Fruit fly (Drosophila melanogaster) whole organism, embryonic: ENCODE results near the gene CG7320.

Experiments used
- Adf1 ChIP-seq: fragments of 200-800 bp; sonication (Bioruptor generic); IDR thresholded peaks from 2 replicates; pipeline ENCODE4 v1.3.6; 2022; ENCODE audit warnings: missing biosample characterization, missing genetic modification characterization
- Atf-2 ChIP-seq: fragments of 200-800 bp; sonication (Bioruptor generic); optimal IDR thresholded peaks from 2 replicates; lab custom pipeline; 2016; ENCODE audit warnings: missing biosample characterization, missing genetic modification characterization
- Atf6 ChIP-seq: fragments of 200-800 bp; sonication (Bioruptor generic); IDR thresholded peaks from 2 replicates; pipeline ENCODE4 v1.3.6; 2022; ENCODE audit warnings: missing biosample characterization, missing genetic modification characterization
- BtbVII ChIP-seq: fragments of 200-800 bp; sonication (Bioruptor generic); optimal IDR thresholded peaks from 3 replicates; lab custom pipeline; 2017; ENCODE audit warnings: missing biosample characterization, mild to moderate bottlenecking, missing genetic modification characterization
- CG10654 ChIP-seq: fragments of 200-800 bp; sonication (Bioruptor generic); optimal IDR thresholded peaks from 2 replicates; lab custom pipeline; 2016; ENCODE audit warnings: missing biosample characterization, missing genetic modification characterization
- CG11085 ChIP-seq: fragments of 200-800 bp; sonication (Bioruptor generic); IDR thresholded peaks from 2 replicates; pipeline ENCODE4 v1.3.6; 2022; ENCODE audit warnings: missing biosample characterization, missing genetic modification characterization
- CG12391 ChIP-seq: fragments of 200-800 bp; sonication (Bioruptor generic); optimal IDR thresholded peaks from 3 replicates; lab custom pipeline; 2018; ENCODE audit warnings: missing biosample characterization, mild to moderate bottlenecking, missing genetic modification characterization, moderate library complexity
- CG14050 ChIP-seq: fragments of 200-800 bp; sonication (Bioruptor generic); IDR thresholded peaks from 3 replicates; pipeline ENCODE4 v1.3.6; 2022; ENCODE audit warnings: missing biosample characterization, missing genetic modification characterization
- CG14860 ChIP-seq: fragments of 200-800 bp; sonication (Bioruptor generic); IDR thresholded peaks from 3 replicates; pipeline ENCODE4 v1.3.6; 2022; ENCODE audit warnings: missing biosample characterization, missing genetic modification characterization; ENCODE audit not compliant: partially characterized antibody
- CG1602 ChIP-seq: fragments of 200-800 bp; sonication (Bioruptor generic); optimal IDR thresholded peaks from 3 replicates; lab custom pipeline; 2016; ENCODE audit warnings: missing biosample characterization, missing genetic modification characterization
- CG17186 ChIP-seq: fragments of 200-800 bp; sonication (Bioruptor generic); optimal IDR thresholded peaks from 3 replicates; lab custom pipeline; 2017; ENCODE audit warnings: missing biosample characterization, missing genetic modification reagents, missing genetic modification characterization
- CG17568 ChIP-seq: fragments of 200-800 bp; sonication (Bioruptor generic); optimal IDR thresholded peaks from 2 replicates; lab custom pipeline; 2018; ENCODE audit warnings: missing biosample characterization, mild to moderate bottlenecking, missing genetic modification characterization, moderate library complexity
- CG18599 ChIP-seq: fragments of 200-800 bp; sonication (Bioruptor generic); optimal IDR thresholded peaks from 3 replicates; lab custom pipeline; 2017; ENCODE audit warnings: missing biosample characterization, missing genetic modification characterization, mild to moderate bottlenecking, moderate library complexity, missing genetic modification reagents
- CG2120 ChIP-seq: fragments of 200-800 bp; sonication (Bioruptor generic); optimal IDR thresholded peaks from 3 replicates; lab custom pipeline; 2016; ENCODE audit warnings: missing biosample characterization, missing genetic modification characterization
- CG30020 ChIP-seq: fragments of 200-800 bp; optimal IDR thresholded peaks from 2 replicates; lab custom pipeline; 2019; ENCODE audit warnings: missing biosample characterization, mild to moderate bottlenecking, missing genetic modification characterization, moderate library complexity
- CG31388 ChIP-seq: fragments of 200-800 bp; sonication (Bioruptor generic); optimal IDR thresholded peaks from 2 replicates; lab custom pipeline; 2016; ENCODE audit warnings: missing biosample characterization, missing genetic modification characterization
- CG3163 ChIP-seq: fragments of 200-800 bp; sonication (Bioruptor generic); optimal IDR thresholded peaks from 3 replicates; lab custom pipeline; 2016; ENCODE audit warnings: missing biosample characterization, missing genetic modification characterization
- CG32767 ChIP-seq: fragments of 200-800 bp; sonication (Bioruptor generic); IDR thresholded peaks from 2 replicates; pipeline ENCODE4 v1.3.6; 2022; ENCODE audit warnings: missing biosample characterization, missing genetic modification characterization
- CG33213 ChIP-seq: fragments of 200-800 bp; sonication (Bioruptor generic); optimal IDR thresholded peaks from 3 replicates; lab custom pipeline; 2016; ENCODE audit warnings: missing biosample characterization, missing genetic modification characterization
- CG4707 ChIP-seq: fragments of 200-800 bp; sonication (Bioruptor generic); optimal IDR thresholded peaks from 2 replicates; lab custom pipeline; 2018; ENCODE audit warnings: missing biosample characterization, mild to moderate bottlenecking, missing genetic modification characterization, moderate library complexity
- CG5180 ChIP-seq: fragments of 200-800 bp; sonication (Bioruptor generic); optimal IDR thresholded peaks from 3 replicates; lab custom pipeline; 2017; ENCODE audit warnings: missing biosample characterization, missing genetic modification characterization, mild to moderate bottlenecking, moderate library complexity, missing genetic modification reagents
- CG6654 ChIP-seq: fragments of 200-800 bp; sonication (Bioruptor generic); optimal IDR thresholded peaks from 2 replicates; lab custom pipeline; 2017; ENCODE audit warnings: missing biosample characterization, mild to moderate bottlenecking, missing genetic modification characterization
- CG6689 ChIP-seq: fragments of 200-800 bp; sonication (Bioruptor generic); IDR thresholded peaks from 2 replicates; pipeline ENCODE4 v1.3.6; 2022; ENCODE audit warnings: missing biosample characterization, missing genetic modification characterization
- CG8924 ChIP-seq: fragments of 200-800 bp; optimal IDR thresholded peaks from 3 replicates; lab custom pipeline; 2019; ENCODE audit warnings: missing biosample characterization, mild to moderate bottlenecking, missing genetic modification characterization, moderate library complexity
- CoRest ChIP-seq: fragments of 200-800 bp; sonication (Bioruptor generic); optimal IDR thresholded peaks from 3 replicates; lab custom pipeline; 2018; ENCODE audit warnings: missing biosample characterization, mild to moderate bottlenecking, missing genetic modification characterization, moderate library complexity
- D19A ChIP-seq: fragments of 200-800 bp; optimal IDR thresholded peaks from 3 replicates; lab custom pipeline; 2019; ENCODE audit warnings: missing biosample characterization, mild to moderate bottlenecking, missing genetic modification characterization, moderate library complexity
- Dll ChIP-seq: fragments of 200-800 bp; sonication (Bioruptor generic); IDR thresholded peaks from 4 replicates; pipeline ENCODE4 v1.3.6; 2022; ENCODE audit warnings: missing biosample characterization, missing genetic modification characterization; ENCODE audit not compliant: partially characterized antibody
- Gsc ChIP-seq: fragments of 200-800 bp; sonication (Bioruptor generic); IDR thresholded peaks from 2 replicates; pipeline ENCODE4 v1.3.6; 2022; ENCODE audit warnings: missing biosample characterization, missing genetic modification characterization
- HHEX ChIP-seq: fragments of 200-800 bp; sonication (Bioruptor generic); optimal IDR thresholded peaks from 3 replicates; lab custom pipeline; 2017; ENCODE audit warnings: missing biosample characterization, mild to moderate bottlenecking, missing genetic modification characterization, missing genetic modification reagents
- Meics ChIP-seq: fragments of 200-800 bp; sonication (Bioruptor generic); optimal IDR thresholded peaks from 2 replicates; lab custom pipeline; 2017; ENCODE audit warnings: missing biosample characterization, mild to moderate bottlenecking, missing genetic modification characterization
- NfI ChIP-seq: fragments of 200-800 bp; sonication (Bioruptor generic); optimal IDR thresholded peaks from 3 replicates; lab custom pipeline; 2018; ENCODE audit warnings: missing biosample characterization, mild to moderate bottlenecking, missing genetic modification characterization, moderate library complexity
- Ravus ChIP-seq: fragments of 200-800 bp; sonication (Bioruptor generic); IDR thresholded peaks from 2 replicates; pipeline ENCODE4 v1.3.6; 2022; ENCODE audit warnings: missing biosample characterization, missing genetic modification characterization
- Scr ChIP-seq: fragments of 200-800 bp; sonication (Bioruptor generic); IDR thresholded peaks from 2 replicates; pipeline ENCODE4 v1.3.6; 2022; ENCODE audit warnings: missing biosample characterization, missing genetic modification characterization; ENCODE audit not compliant: partially characterized antibody
- Side ChIP-seq: fragments of 200-800 bp; sonication (Bioruptor generic); optimal IDR thresholded peaks from 2 replicates; lab custom pipeline; 2016; ENCODE audit warnings: missing biosample characterization, missing genetic modification characterization
- Sox100B ChIP-seq: fragments of 200-800 bp; sonication (Bioruptor generic); optimal IDR thresholded peaks from 3 replicates; lab custom pipeline; 2018; ENCODE audit warnings: missing biosample characterization, mild to moderate bottlenecking, missing genetic modification characterization
- Sry-δ ChIP-seq: fragments of 200-800 bp; sonication (Bioruptor generic); optimal IDR thresholded peaks from 2 replicates; lab custom pipeline; 2016; ENCODE audit warnings: missing biosample characterization, missing genetic modification characterization
- TFAM ChIP-seq: fragments of 200-800 bp; sonication (Bioruptor generic); optimal IDR thresholded peaks from 2 replicates; lab custom pipeline; 2017; ENCODE audit warnings: missing biosample characterization, missing genetic modification characterization, inconsistent platforms
- crp ChIP-seq, 2 experiments: fragments of 200-800 bp; sonication (Bioruptor generic); optimal IDR thresholded peaks; 2 replicates in 1 of 2; 3 replicates in 1 of 2; lab custom pipeline; 2017; ENCODE audit warnings: missing biosample characterization in 2 of 2, missing genetic modification characterization in 2 of 2, mild to moderate bottlenecking in 1 of 2, moderate library complexity in 1 of 2
- fu2 ChIP-seq: fragments of 200-800 bp; sonication (Bioruptor generic); optimal IDR thresholded peaks from 2 replicates; lab custom pipeline; 2016; ENCODE audit warnings: missing biosample characterization, missing genetic modification characterization
- mam ChIP-seq: fragments of 200-800 bp; sonication (Bioruptor generic); optimal IDR thresholded peaks from 3 replicates; lab custom pipeline; 2016; ENCODE audit warnings: missing biosample characterization, missing genetic modification characterization
- nau ChIP-seq: fragments of 200-800 bp; sonication (Bioruptor generic); optimal IDR thresholded peaks from 3 replicates; lab custom pipeline; 2017; ENCODE audit warnings: missing biosample characterization, mild to moderate bottlenecking, missing genetic modification characterization, missing genetic modification reagents
- org-1 ChIP-seq: fragments of 200-800 bp; sonication (Bioruptor generic); optimal IDR thresholded peaks from 2 replicates; lab custom pipeline; 2017; ENCODE audit warnings: missing biosample characterization, missing genetic modification characterization
- repo ChIP-seq: fragments of 200-800 bp; sonication (Bioruptor generic); optimal IDR thresholded peaks from 2 replicates; lab custom pipeline; 2016; ENCODE audit warnings: missing biosample characterization, missing genetic modification characterization
- schlank ChIP-seq: fragments of 200-800 bp; sonication (Bioruptor generic); optimal IDR thresholded peaks from 2 replicates; lab custom pipeline; 2018; ENCODE audit warnings: missing biosample characterization, mild to moderate bottlenecking, missing genetic modification characterization
- sima ChIP-seq: fragments of 200-800 bp; sonication (Bioruptor generic); optimal IDR thresholded peaks from 2 replicates; lab custom pipeline; 2016; ENCODE audit warnings: missing biosample characterization, missing genetic modification characterization
- so ChIP-seq: fragments of 200-800 bp; sonication (Bioruptor generic); IDR thresholded peaks from 3 replicates; pipeline ENCODE4 v1.3.6; 2022; ENCODE audit warnings: missing biosample characterization, missing genetic modification characterization
- tap ChIP-seq: fragments of 200-800 bp; optimal IDR thresholded peaks from 3 replicates; lab custom pipeline; 2019; ENCODE audit warnings: missing biosample characterization, mild to moderate bottlenecking, missing genetic modification characterization, moderate library complexity
- tll ChIP-seq, 2 experiments: fragments of 200-800 bp in 1 of 2; fragments of >200 bp in 1 of 2; sonication (Bioruptor generic) in 1 of 2; optimal IDR thresholded peaks; 2 replicates each; lab custom pipeline; 2017 to 2019; ENCODE audit warnings: missing biosample characterization in 2 of 2, missing genetic modification characterization in 2 of 2, mild to moderate bottlenecking in 1 of 2, moderate library complexity in 1 of 2
- trem ChIP-seq: fragments of 200-800 bp; optimal IDR thresholded peaks from 3 replicates; lab custom pipeline; 2019; ENCODE audit warnings: missing biosample characterization, mild to moderate bottlenecking, missing genetic modification characterization, moderate library complexity
- vvl ChIP-seq: fragments of 200-800 bp; sonication (Bioruptor generic); IDR thresholded peaks from 2 replicates; pipeline ENCODE4 v1.3.6; 2022; ENCODE audit warnings: missing biosample characterization, missing genetic modification characterization
- zfh2 ChIP-seq: fragments of 200-800 bp; sonication (Bioruptor generic); optimal IDR thresholded peaks from 2 replicates; lab custom pipeline; 2016; ENCODE audit warnings: missing biosample characterization, missing genetic modification characterization

The CG7320 gene

DNA sequence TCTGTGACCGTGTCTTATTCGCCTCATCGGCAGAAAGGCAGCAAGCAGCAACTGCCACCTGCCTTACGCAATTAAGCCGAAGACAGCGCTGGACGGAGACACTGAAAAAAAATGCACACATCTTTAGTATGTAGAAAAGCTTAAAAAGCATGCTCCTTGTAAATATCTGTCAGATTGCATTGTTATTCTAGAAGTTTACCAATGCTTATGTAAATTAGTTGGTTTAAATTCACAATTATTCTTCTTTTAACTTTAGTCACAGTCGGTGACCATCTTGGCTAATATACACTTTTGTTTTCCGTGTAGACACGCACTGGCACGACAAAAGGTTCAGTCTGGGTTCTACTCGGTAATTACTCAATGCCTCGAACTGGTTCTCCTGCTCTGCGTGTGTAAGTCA, 14.4 kb downstream of the CG7320 start (continued):
- TF ChIP-seq crp (GFP tag; optimal IDR thresholded peaks at IDR 0.05; lab: Kevin White, UChicago) (no peak), HHEX (peak; percentile 38), CG32767 (GFP tag; lab: Robert Waterston, UW) (0 out of 2 replicates have a peak, but pooled peaks have one; percentile 10), CG3163 (GFP tag; lab: Kevin White, UChicago) (no peak), Sry-δ (GFP tag; lab: Kevin White, UChicago) (peak; percentile 2), repo (GFP tag; lab: Kevin White, UChicago) (no peak), Scr (GFP tag; lab: Robert Waterston, UW) (no peak), Ravus (GFP tag; lab: Robert Waterston, UW) (no peak), CoRest (tag; lab: Kevin White, UChicago) (peak; percentile 48), trem (tag; lab: Kevin White, UChicago) (peak; percentile 52), Atf6 (GFP tag; lab: Robert Waterston, UW) (no peak), Meics (GFP tag; lab: Kevin White, UChicago) (peak; percentile 42), NfI (GFP tag; lab: Kevin White, UChicago) (peak; percentile 34), CG1602 (GFP tag; lab: Kevin White, UChicago) (peak; percentile 4), Dll (GFP tag; lab: Robert Waterston, UW) (no peak), mam (peak; percentile 28), zfh2 (GFP tag; lab: Kevin White, UChicago) (no peak), CG6654 (GFP tag; lab: Kevin White, UChicago) (peak; percentile 2), so (GFP tag; lab: Robert Waterston, UW) (no peak), CG17568 (no peak), CG14050 (GFP tag; lab: Robert Waterston, UW) (no peak), Atf-2 (GFP tag; lab: Kevin White, UChicago) (no peak), Sox100B (GFP tag; lab: Kevin White, UChicago) (peak; percentile 4), CG10654 (peak; percentile 19), CG5180 (GFP tag; lab: Kevin White, UChicago) (no peak), CG12391 (tag; lab: Kevin White, UChicago) (peak; percentile 52), tap (tag; lab: Kevin White, UChicago) (peak; percentile 17), CG31388 (no peak), CG33213 (GFP tag; lab: Kevin White, UChicago) (no peak), schlank (no peak), fu2 (GFP tag; lab: Kevin White, UChicago) (peak; percentile 4), nau (GFP tag; lab: Kevin White, UChicago) (no peak), tll (GFP tag; optimal IDR thresholded peaks at IDR 0.05; lab: Kevin White, UChicago) (peak in 1 of 2 experiments; percentile 17), vvl (GFP tag; lab: Robert Waterston, UW) (peak; percentile 42; the same call in 1 of the 2 replicates), CG14860 (GFP tag; lab: Robert Waterston, UW) (no peak), CG30020 (tag; lab: Kevin White, UChicago) (no peak), TFAM (no peak), Gsc (GFP tag; lab: Robert Waterston, UW) (no peak), CG18599 (GFP tag; lab: Kevin White, UChicago) (peak; percentile 53), CG17186 (no peak), CG4707 (GFP tag; lab: Kevin White, UChicago) (no peak), CG2120 (GFP tag; lab: Kevin White, UChicago) (peak; percentile 42), CG6689 (GFP tag; lab: Robert Waterston, UW) (peak; percentile 53), Adf1 (GFP tag; lab: Robert Waterston, UW) (no peak), D19A (tag; lab: Kevin White, UChicago) (peak; percentile 55), CG8924 (tag; lab: Kevin White, UChicago) (peak; percentile 53), BtbVII (GFP tag; lab: Kevin White, UChicago) (no peak), Side (GFP tag; lab: Kevin White, UChicago) (peak; percentile 58), sima (peak; percentile 13), org-1 (GFP tag; lab: Kevin White, UChicago) (peak; percentile 37), CG11085 (GFP tag; lab: Robert Waterston, UW) (no peak)
